Fruit fly (Drosophila melanogaster) whole organism, adult: ENCODE results near the gene CG12531.

Experiments
- CG11617 ChIP-seq: fragments of 200-800 bp; sonication (Bioruptor generic); optimal IDR thresholded peaks from 2 replicates; lab custom pipeline; 2017; ENCODE audit warnings: mild to moderate bottlenecking, missing biosample characterization, missing genetic modification reagents, missing genetic modification characterization
- CG12768 ChIP-seq: fragments of 200-800 bp; sonication (Bioruptor generic); optimal IDR thresholded peaks from 2 replicates; lab custom pipeline; 2017; ENCODE audit warnings: missing biosample characterization, missing genetic modification characterization, mild to moderate bottlenecking, moderate library complexity, missing genetic modification reagents
- CG14711 ChIP-seq: fragments of 200-800 bp; sonication (Bioruptor generic); optimal IDR thresholded peaks from 2 replicates; lab custom pipeline; 2018; ENCODE audit warnings: missing biosample characterization, mild to moderate bottlenecking, missing genetic modification characterization, moderate library complexity
- CG1620 ChIP-seq: fragments of 200-800 bp; sonication (Bioruptor generic); optimal IDR thresholded peaks from 2 replicates; lab custom pipeline; 2016; ENCODE audit warnings: missing biosample characterization, missing genetic modification characterization
- CG33017 ChIP-seq: fragments of 200-800 bp; sonication (Bioruptor generic); optimal IDR thresholded peaks from 2 replicates; lab custom pipeline; 2018; ENCODE audit warnings: missing biosample characterization, mild to moderate bottlenecking, missing genetic modification characterization, moderate library complexity
- CG5204 ChIP-seq: fragments of 200-800 bp; sonication (Bioruptor generic); optimal IDR thresholded peaks from 2 replicates; lab custom pipeline; 2016; ENCODE audit warnings: missing biosample characterization, missing genetic modification characterization
- CG7045 ChIP-seq: fragments of 200-800 bp; sonication (Bioruptor generic); optimal IDR thresholded peaks from 2 replicates; lab custom pipeline; 2017; ENCODE audit warnings: missing biosample characterization, mild to moderate bottlenecking, missing genetic modification characterization
- CG7101 ChIP-seq: fragments of 200-800 bp; sonication (Bioruptor generic); optimal IDR thresholded peaks from 2 replicates; lab custom pipeline; 2018; ENCODE audit warnings: missing biosample characterization, mild to moderate bottlenecking, missing genetic modification characterization, moderate library complexity
- Clk ChIP-seq: fragments of 200-800 bp; sonication (Bioruptor generic); optimal IDR thresholded peaks from 2 replicates; lab custom pipeline; 2017; ENCODE audit warnings: missing biosample characterization, missing genetic modification characterization
- Crg-1 ChIP-seq: fragments of 200-800 bp; sonication (Bioruptor generic); optimal IDR thresholded peaks from 2 replicates; lab custom pipeline; 2016; ENCODE audit warnings: missing biosample characterization, missing genetic modification characterization
- Hr96 ChIP-seq: fragments of 200-800 bp; sonication (Bioruptor generic); optimal IDR thresholded peaks from 2 replicates; lab custom pipeline; 2016; ENCODE audit warnings: missing biosample characterization, missing genetic modification characterization
- Mnt ChIP-seq: fragments of 200-800 bp; sonication (Bioruptor generic); optimal IDR thresholded peaks from 2 replicates; lab custom pipeline; 2016; ENCODE audit warnings: missing biosample characterization, mild to moderate bottlenecking, missing genetic modification characterization
- bab1 ChIP-seq: fragments of 200-800 bp; sonication (Bioruptor generic); optimal IDR thresholded peaks from 3 replicates; lab custom pipeline; 2019; ENCODE audit warnings: missing biosample characterization, mild to moderate bottlenecking, missing genetic modification characterization, moderate library complexity
- cic ChIP-seq: fragments of 200-800 bp; sonication (Bioruptor generic); optimal IDR thresholded peaks from 2 replicates; lab custom pipeline; 2017; ENCODE audit warnings: missing biosample characterization, mild to moderate bottlenecking, missing genetic modification characterization, moderate library complexity
- cnc ChIP-seq, 2 experiments: fragments of >200 bp; optimal IDR thresholded peaks; 2 replicates each; lab custom pipeline; 2017
- kay ChIP-seq: fragments of 200-800 bp; sonication (Bioruptor generic); peaks from one replicate; lab custom pipeline; 2016; ENCODE audit warnings: missing biosample characterization, missing genetic modification characterization, borderline replicate concordance
- ovo ChIP-seq: fragments of 200-800 bp; sonication (Bioruptor generic); optimal IDR thresholded peaks from 2 replicates; lab custom pipeline; 2016; ENCODE audit warnings: missing biosample characterization, missing genetic modification characterization
- pad ChIP-seq: fragments of 200-800 bp; sonication (Bioruptor generic); optimal IDR thresholded peaks from 3 replicates; lab custom pipeline; 2017; ENCODE audit warnings: missing biosample characterization, missing genetic modification characterization, mild to moderate bottlenecking, moderate library complexity, missing genetic modification reagents
- tj ChIP-seq: fragments of 200-800 bp; sonication (Bioruptor generic); optimal IDR thresholded peaks from 3 replicates; lab custom pipeline; 2017; ENCODE audit warnings: missing biosample characterization, mild to moderate bottlenecking, missing genetic modification characterization, moderate library complexity
- toe ChIP-seq: fragments of 200-800 bp; sonication (Bioruptor generic); optimal IDR thresholded peaks from 2 replicates; lab custom pipeline; 2016; ENCODE audit warnings: missing biosample characterization, missing genetic modification characterization

Gene CG12531

DNA sequence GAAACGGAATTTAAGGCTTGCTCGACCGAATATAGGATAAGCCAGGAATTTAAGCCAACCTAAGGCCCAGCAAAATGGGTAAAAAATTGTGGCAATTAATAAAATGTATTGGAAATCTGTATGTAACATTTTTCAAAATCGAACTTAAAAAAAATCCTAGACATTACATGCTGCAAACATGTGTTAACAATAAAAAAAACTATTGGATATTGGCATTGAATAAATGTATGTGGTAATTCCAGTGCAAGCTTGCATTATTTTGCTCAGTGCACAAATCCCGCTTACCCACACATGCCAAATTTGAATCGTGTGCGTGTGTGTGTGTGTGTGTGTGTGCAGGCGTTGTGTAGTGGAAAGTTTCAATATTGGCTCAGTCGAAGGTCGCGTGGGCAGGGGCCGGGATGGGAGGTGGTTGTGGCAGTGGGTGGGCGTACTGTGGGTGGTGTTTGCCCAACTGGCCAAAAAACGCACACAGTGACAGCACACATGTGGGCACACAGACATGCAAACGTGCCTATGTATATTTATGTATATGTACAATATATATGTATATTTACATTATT is 44.8 kb downstream of the CG12531 start:
- TF ChIP-seq Crg-1 (GFP tag; lab: Kevin White, UChicago) (no peak), CG1620 (GFP tag; lab: Kevin White, UChicago) (no peak), CG33017 (tag; lab: Kevin White, UChicago) (no peak), CG7045 (GFP tag; lab: Kevin White, UChicago) (no peak), CG11617 (GFP tag; lab: Kevin White, UChicago) (no peak), cic (GFP tag; lab: Kevin White, UChicago) (no peak), CG7101 (tag; lab: Kevin White, UChicago) (no peak), ovo (GFP tag; lab: Kevin White, UChicago) (no peak)

DNA sequence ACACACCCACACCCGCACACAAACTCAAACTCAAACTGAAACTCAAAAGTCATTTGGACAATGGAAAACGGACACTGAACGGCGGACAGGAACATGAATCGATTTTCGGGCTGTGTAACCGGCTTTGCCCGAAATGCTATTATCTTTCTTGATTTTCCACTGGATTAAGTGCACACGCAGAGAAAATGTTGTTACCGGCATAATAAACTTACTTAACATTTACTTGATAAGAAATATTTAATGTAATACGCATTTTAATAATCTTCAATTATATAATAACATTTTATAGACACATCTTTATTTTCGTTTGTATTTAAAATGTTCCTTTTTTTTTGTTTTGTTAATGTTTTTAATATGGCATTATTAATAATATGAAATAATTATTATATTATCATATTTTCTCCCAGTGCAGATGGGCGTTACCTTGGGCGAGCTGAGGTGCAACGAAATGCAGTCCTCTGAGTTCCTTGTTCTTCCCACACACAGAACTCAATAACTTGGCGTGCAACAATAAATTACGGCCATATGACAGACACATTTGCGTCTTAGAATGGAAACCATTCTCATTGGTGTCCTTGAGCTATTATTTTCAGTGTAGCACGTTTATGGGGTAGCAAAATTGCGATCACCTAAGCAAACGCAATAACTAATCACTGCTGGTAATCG is 46.2 kb downstream of the CG12531 start, which contains the start of gene CG12702:
Gene CG12702 (minus strand): TSS at position 51 of the 666 bp plus-strand sequence.
- TF ChIP-seq Hr96: no peak
- TF ChIP-seq Clk: no peak
- no peak for TF ChIP-seq ovo (GFP tag; lab: Kevin White, UChicago)
- no peak for TF ChIP-seq toe (GFP tag; lab: Kevin White, UChicago)
- TF ChIP-seq CG7101 (tag; lab: Kevin White, UChicago): no peak
- TF ChIP-seq kay (GFP tag; lab: Kevin White, UChicago): no peak
- TF ChIP-seq tj (GFP tag; lab: Kevin White, UChicago): no peak
- TF ChIP-seq CG33017 (tag; lab: Kevin White, UChicago): no peak
- TF ChIP-seq cic (GFP tag; lab: Kevin White, UChicago): no peak
- no peak for TF ChIP-seq CG14711
- no peak for TF ChIP-seq Mnt (GFP tag; lab: Kevin White, UChicago)
- TF ChIP-seq CG5204 (GFP tag; lab: Kevin White, UChicago): no peak
- TF ChIP-seq pad (GFP tag; lab: Kevin White, UChicago): no peak
- no peak for TF ChIP-seq Crg-1 (GFP tag; lab: Kevin White, UChicago)

DNA sequence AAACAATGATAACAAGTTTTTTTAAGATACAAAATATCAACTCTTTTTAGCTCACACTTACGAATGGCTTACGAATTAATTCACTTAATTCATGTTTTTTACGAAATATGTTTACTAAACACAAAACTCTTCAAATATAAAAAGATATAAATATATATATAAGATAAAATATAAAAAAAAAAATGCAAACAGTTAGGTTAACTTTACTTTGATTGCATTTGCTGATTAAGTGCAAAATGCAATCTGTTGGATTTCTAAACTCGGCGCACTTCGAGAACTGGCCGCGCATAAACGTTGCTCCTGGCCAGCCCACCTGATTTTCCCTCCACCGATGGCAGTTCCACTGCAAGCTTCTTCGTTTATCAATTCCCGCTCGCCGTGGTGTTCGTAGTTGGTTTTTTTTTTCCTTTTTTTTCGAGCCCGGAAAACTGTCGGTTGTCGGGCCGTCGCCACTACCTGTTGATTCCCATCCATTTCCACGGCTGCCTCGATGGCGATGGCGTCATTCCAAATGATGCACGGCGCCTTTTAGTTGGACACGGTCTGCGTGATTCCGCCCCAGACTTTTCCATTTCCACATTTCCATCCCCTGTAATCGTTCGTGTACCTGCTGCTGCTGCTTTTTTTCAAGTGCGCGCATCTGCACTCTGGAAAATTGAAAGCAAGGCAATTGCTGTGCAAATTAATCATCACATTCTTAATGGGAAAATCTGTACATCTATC is 46.9 kb downstream of the CG12531 start:
- TF ChIP-seq cnc (optimal IDR thresholded peaks at IDR 0.05; lab: Kevin White, UChicago) (no peak), CG14711 (no peak), CG5204 (GFP tag; lab: Kevin White, UChicago) (no peak), CG11617 (GFP tag; lab: Kevin White, UChicago) (no peak), Mnt (GFP tag; lab: Kevin White, UChicago) (no peak), bab1 (no peak), tj (GFP tag; lab: Kevin White, UChicago) (no peak), CG7045 (GFP tag; lab: Kevin White, UChicago) (no peak), pad (GFP tag; lab: Kevin White, UChicago) (no peak), Crg-1 (GFP tag; lab: Kevin White, UChicago) (no peak), cic (GFP tag; lab: Kevin White, UChicago) (no peak), Hr96 (no peak), Clk (no peak), CG12768 (GFP tag; lab: Kevin White, UChicago) (no peak)

DNA sequence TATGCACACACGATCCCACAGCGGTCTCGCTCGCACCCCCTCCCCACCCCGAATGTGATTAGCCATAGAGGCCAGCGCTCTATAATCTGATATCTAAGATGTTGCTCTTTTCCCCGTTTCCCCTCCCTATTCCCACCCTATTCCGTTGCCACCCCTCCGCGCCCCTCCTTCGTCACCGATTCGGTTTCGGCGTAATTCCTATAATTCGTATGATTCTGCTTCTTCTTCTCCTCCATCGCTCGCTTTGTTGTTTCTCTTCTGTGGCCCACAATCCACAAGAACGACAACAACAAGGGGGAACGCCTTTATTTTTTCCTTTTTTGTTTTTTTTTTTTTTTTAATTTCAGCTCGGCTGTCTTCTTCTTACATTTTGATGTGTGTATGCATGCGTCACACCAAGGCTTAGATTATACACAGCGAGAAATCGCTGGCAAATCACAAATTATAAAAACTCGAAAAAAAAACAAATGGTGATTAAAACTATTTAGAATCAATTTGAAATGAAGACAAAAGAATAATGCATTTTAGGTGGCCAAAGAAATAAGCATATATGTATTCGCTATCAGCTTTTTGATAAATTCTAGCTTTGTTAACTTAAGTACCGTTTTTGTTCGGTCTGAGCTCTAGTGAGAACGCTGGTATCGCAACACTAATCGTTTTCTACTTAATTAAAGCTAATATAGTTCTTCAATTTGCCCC is 51.2 kb downstream of the CG12531 start:
- TF ChIP-seq ovo (GFP tag; lab: Kevin White, UChicago): no peak
- TF ChIP-seq Mnt (GFP tag; lab: Kevin White, UChicago): no peak
- no peak for TF ChIP-seq cnc (optimal IDR thresholded peaks at IDR 0.05; lab: Kevin White, UChicago)
- no peak for TF ChIP-seq CG14711
- no peak for TF ChIP-seq CG5204 (GFP tag; lab: Kevin White, UChicago)

DNA sequence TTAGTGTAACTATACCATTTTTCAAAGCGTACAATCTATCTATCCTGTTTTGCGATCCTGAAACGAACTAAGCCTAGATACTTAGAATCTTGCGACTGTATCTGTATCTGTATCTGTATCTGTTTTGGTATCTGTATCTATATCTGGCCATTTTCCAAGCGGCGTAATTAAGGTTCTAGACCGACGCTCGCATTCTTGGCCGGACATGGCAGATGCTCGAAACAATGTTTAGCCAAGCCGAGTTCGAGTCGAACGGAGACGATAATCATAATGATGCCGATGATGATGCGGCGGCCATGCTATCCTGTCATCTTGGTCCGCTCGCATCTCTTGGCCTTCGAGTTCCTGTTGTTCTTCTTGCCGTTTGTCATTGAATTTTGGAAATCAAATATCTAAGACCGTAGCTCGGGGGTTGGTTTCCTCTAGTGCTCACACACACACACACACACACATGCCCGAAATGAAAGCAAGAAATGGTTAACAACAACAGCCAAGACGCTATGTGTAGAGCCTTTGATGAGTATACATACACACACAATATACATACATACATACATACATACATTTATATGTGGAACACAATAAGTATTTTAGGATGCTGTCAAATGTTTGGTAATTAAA is 53.4 kb downstream of the CG12531 start:
- no peak for TF ChIP-seq bab1
- no peak for TF ChIP-seq Mnt (GFP tag; lab: Kevin White, UChicago)
- TF ChIP-seq Crg-1 (GFP tag; lab: Kevin White, UChicago): no peak
- no peak for TF ChIP-seq CG1620 (GFP tag; lab: Kevin White, UChicago)
- no peak for TF ChIP-seq CG33017 (tag; lab: Kevin White, UChicago)
- no peak for TF ChIP-seq ovo (GFP tag; lab: Kevin White, UChicago)
- no peak for TF ChIP-seq CG12768 (GFP tag; lab: Kevin White, UChicago)
- TF ChIP-seq kay (GFP tag; lab: Kevin White, UChicago): no peak
- TF ChIP-seq cnc (optimal IDR thresholded peaks at IDR 0.05; lab: Kevin White, UChicago): no peak
- no peak for TF ChIP-seq CG7101 (tag; lab: Kevin White, UChicago)
- no peak for TF ChIP-seq Clk
- no peak for TF ChIP-seq toe (GFP tag; lab: Kevin White, UChicago)
- TF ChIP-seq CG11617 (GFP tag; lab: Kevin White, UChicago): no peak
